Fruit fly (Drosophila melanogaster) whole organism, embryonic: ENCODE data around the gene CG3368.

Experiments used
- Awh ChIP-seq: fragments of 200-800 bp; sonication (Bioruptor generic); IDR thresholded peaks from 2 replicates; pipeline ENCODE4, ENCODE4 v1.3.6; 2022; ENCODE audit warnings: missing biosample characterization, missing genetic modification characterization
- CG10462 ChIP-seq: fragments of 200-800 bp; sonication (Bioruptor generic); optimal IDR thresholded peaks from 2 replicates; lab custom pipeline; 2016; ENCODE audit warnings: missing biosample characterization, missing genetic modification characterization
- CG14860 ChIP-seq: fragments of 200-800 bp; sonication (Bioruptor generic); IDR thresholded peaks from 3 replicates; pipeline ENCODE4 v1.3.6; 2022; ENCODE audit warnings: missing biosample characterization, missing genetic modification characterization; ENCODE audit not compliant: partially characterized antibody
- CG14965 ChIP-seq: fragments of 200-800 bp; sonication (Bioruptor generic); optimal IDR thresholded peaks from 2 replicates; lab custom pipeline; 2016; ENCODE audit warnings: missing biosample characterization, missing genetic modification characterization, borderline replicate concordance
- CG1647 ChIP-seq: fragments of 200-800 bp; sonication (Bioruptor generic); optimal IDR thresholded peaks from 3 replicates; lab custom pipeline; 2016; ENCODE audit warnings: missing biosample characterization, missing genetic modification characterization
- CG16813 ChIP-seq: fragments of 200-800 bp; sonication (Bioruptor generic); IDR thresholded peaks from 3 replicates; pipeline ENCODE4 v1.3.6; 2022; ENCODE audit warnings: missing biosample characterization, missing genetic modification characterization; ENCODE audit not compliant: partially characterized antibody
- CG17612 ChIP-seq: fragments of 200-800 bp; sonication (Bioruptor generic); IDR thresholded peaks from 2 replicates; pipeline ENCODE4 v1.3.6; 2022; ENCODE audit warnings: missing biosample characterization, missing genetic modification characterization
- CG17802 ChIP-seq: fragments of 200-800 bp; sonication (Bioruptor generic); optimal IDR thresholded peaks from 2 replicates; lab custom pipeline; 2018; ENCODE audit warnings: missing biosample characterization, mild to moderate bottlenecking, missing genetic modification characterization, moderate library complexity
- CG1832 ChIP-seq: fragments of 200-800 bp; sonication (Bioruptor generic); optimal IDR thresholded peaks from 2 replicates; lab custom pipeline; 2017; ENCODE audit warnings: missing biosample characterization, mild to moderate bottlenecking, missing genetic modification characterization, inconsistent platforms
- CG2199 ChIP-seq: fragments of 200-800 bp; sonication (Bioruptor generic); IDR thresholded peaks from 3 replicates; pipeline ENCODE4 v1.3.6; 2022; ENCODE audit warnings: missing biosample characterization, missing genetic modification characterization
- CG2202 ChIP-seq: fragments of 200-800 bp; sonication (Bioruptor generic); optimal IDR thresholded peaks from 2 replicates; lab custom pipeline; 2018; ENCODE audit warnings: missing biosample characterization, mild to moderate bottlenecking, missing genetic modification characterization
- CG30020 ChIP-seq: fragments of 200-800 bp; optimal IDR thresholded peaks from 2 replicates; lab custom pipeline; 2019; ENCODE audit warnings: missing biosample characterization, mild to moderate bottlenecking, missing genetic modification characterization, moderate library complexity
- CG32767 ChIP-seq: fragments of 200-800 bp; sonication (Bioruptor generic); IDR thresholded peaks from 2 replicates; pipeline ENCODE4 v1.3.6; 2022; ENCODE audit warnings: missing biosample characterization, missing genetic modification characterization
- CG33213 ChIP-seq: fragments of 200-800 bp; sonication (Bioruptor generic); optimal IDR thresholded peaks from 3 replicates; lab custom pipeline; 2016; ENCODE audit warnings: missing biosample characterization, missing genetic modification characterization
- CG5245 ChIP-seq: fragments of 200-800 bp; sonication (Bioruptor generic); optimal IDR thresholded peaks from 3 replicates; lab custom pipeline; 2016; ENCODE audit warnings: missing biosample characterization, missing genetic modification characterization
- CG7786 ChIP-seq: fragments of 200-800 bp; sonication (Bioruptor generic); optimal IDR thresholded peaks from 2 replicates; lab custom pipeline; 2016; ENCODE audit warnings: missing biosample characterization, missing genetic modification characterization
- D ChIP-seq, 2 experiments: fragments of 200-800 bp in 1 of 2; fragments of >200 bp in 1 of 2; sonication (Bioruptor generic) in 1 of 2; optimal IDR thresholded peaks; 2 replicates in 1 of 2; 3 replicates in 1 of 2; lab custom pipeline; 2017; ENCODE audit warnings: mild to moderate bottlenecking in 1 of 2, missing biosample characterization in 1 of 2, missing genetic modification characterization in 1 of 2, missing genetic modification reagents in 1 of 2
- D19B ChIP-seq: fragments of 200-800 bp; sonication (Bioruptor generic); optimal IDR thresholded peaks from 2 replicates; lab custom pipeline; 2017; ENCODE audit warnings: missing biosample characterization, mild to moderate bottlenecking, missing genetic modification characterization
- Deaf1 ChIP-seq: fragments of 200-800 bp; optimal IDR thresholded peaks from 3 replicates; lab custom pipeline; 2019; ENCODE audit warnings: missing biosample characterization, mild to moderate bottlenecking, missing genetic modification characterization, moderate library complexity
- Dfd ChIP-seq, 2 experiments: fragments of >200 bp; optimal IDR thresholded peaks; 2 replicates each; lab custom pipeline; 2017; ENCODE audit warnings: missing biosample characterization in 2 of 2, missing genetic modification characterization in 2 of 2
- GATAe ChIP-seq: fragments of 200-800 bp; sonication (Bioruptor generic); conservative IDR thresholded peaks from 2 replicates; pipeline ENCODE4 v1.3.6; 2022; ENCODE audit warnings: missing biosample characterization, missing genetic modification characterization
- HLHmδ ChIP-seq: fragments of 200-800 bp; sonication (Bioruptor generic); optimal IDR thresholded peaks from 2 replicates; lab custom pipeline; 2018; ENCODE audit warnings: missing biosample characterization, mild to moderate bottlenecking, missing genetic modification characterization, moderate library complexity
- Hand ChIP-seq: fragments of 200-800 bp; sonication (Bioruptor generic); optimal IDR thresholded peaks from 2 replicates; lab custom pipeline; 2017; ENCODE audit warnings: mild to moderate bottlenecking, missing biosample characterization, missing genetic modification reagents, missing genetic modification characterization
- Hr3 ChIP-seq: fragments of 200-800 bp; sonication (Bioruptor generic); optimal IDR thresholded peaks from 3 replicates; lab custom pipeline; 2016; ENCODE audit warnings: missing biosample characterization, missing genetic modification characterization
- Sox102F ChIP-seq: fragments of 200-800 bp; sonication (Bioruptor generic); optimal IDR thresholded peaks from 2 replicates; lab custom pipeline; 2018; ENCODE audit warnings: missing biosample characterization, mild to moderate bottlenecking, missing genetic modification characterization, moderate library complexity
- Spps ChIP-seq: fragments of 200-800 bp; sonication (Bioruptor generic); optimal IDR thresholded peaks from 2 replicates; lab custom pipeline; 2018; ENCODE audit warnings: missing biosample characterization, mild to moderate bottlenecking, missing genetic modification characterization
- Sry-β ChIP-seq: fragments of 200-800 bp; sonication (Bioruptor generic); optimal IDR thresholded peaks from 2 replicates; lab custom pipeline; 2018; ENCODE audit warnings: missing biosample characterization, mild to moderate bottlenecking, missing genetic modification characterization, moderate library complexity
- Stat92E ChIP-seq, 3 experiments: fragments of >200 bp in 2 of 3; fragments of 200-800 bp in 1 of 3; sonication (Bioruptor generic) in 1 of 3; optimal IDR thresholded peaks; 2 replicates each; lab custom pipeline; 2017 to 2019; ENCODE audit warnings: missing biosample characterization in 3 of 3, missing genetic modification characterization in 3 of 3, mild to moderate bottlenecking in 1 of 3, moderate library complexity in 1 of 3
- amos ChIP-seq: fragments of 200-800 bp; sonication (Bioruptor generic); IDR thresholded peaks from 2 replicates; pipeline ENCODE4 v1.3.6; 2022; ENCODE audit warnings: missing biosample characterization, missing genetic modification characterization; ENCODE audit not compliant: partially characterized antibody
- ase ChIP-seq: fragments of 200-800 bp; sonication (Bioruptor generic); IDR thresholded peaks from 3 replicates; pipeline ENCODE4 v1.3.6; 2022; ENCODE audit warnings: missing biosample characterization, missing genetic modification characterization
- bab2 ChIP-seq: fragments of 200-800 bp; sonication (Bioruptor generic); optimal IDR thresholded peaks from 2 replicates; lab custom pipeline; 2016; ENCODE audit warnings: missing biosample characterization, missing genetic modification characterization
- bcd ChIP-seq: fragments of 200-800 bp; sonication (Bioruptor generic); optimal IDR thresholded peaks from 2 replicates; lab custom pipeline; 2017; ENCODE audit warnings: missing biosample characterization, mild to moderate bottlenecking, missing genetic modification characterization
- btn ChIP-seq: fragments of 200-800 bp; sonication (Bioruptor generic); optimal IDR thresholded peaks from 2 replicates; lab custom pipeline; 2016; ENCODE audit warnings: missing biosample characterization, missing genetic modification characterization
- chm ChIP-seq: fragments of 200-800 bp; sonication (Bioruptor generic); IDR thresholded peaks from 2 replicates; pipeline ENCODE4 v1.3.6; 2022; ENCODE audit warnings: missing biosample characterization, missing genetic modification characterization
- danr ChIP-seq: fragments of 200-800 bp; sonication (Bioruptor generic); IDR thresholded peaks from 2 replicates; pipeline ENCODE4 v1.3.6; 2022; ENCODE audit warnings: missing biosample characterization, missing genetic modification characterization
- esg ChIP-seq: fragments of 200-800 bp; sonication (Bioruptor generic); conservative IDR thresholded peaks from 2 replicates; pipeline ENCODE4 v1.3.6; 2022; ENCODE audit warnings: missing biosample characterization, missing genetic modification characterization
- fd64A ChIP-seq: fragments of 200-800 bp; sonication (Bioruptor generic); optimal IDR thresholded peaks from 3 replicates; lab custom pipeline; 2018; ENCODE audit warnings: missing biosample characterization, mild to moderate bottlenecking, missing genetic modification characterization
- hb ChIP-seq: fragments of 200-800 bp; sonication (Bioruptor generic); IDR thresholded peaks from 3 replicates; pipeline ENCODE4 v1.3.6; 2022; ENCODE audit warnings: missing biosample characterization, missing genetic modification characterization; ENCODE audit not compliant: partially characterized antibody
- lbe ChIP-seq: fragments of 200-800 bp; sonication (Bioruptor generic); optimal IDR thresholded peaks from 2 replicates; lab custom pipeline; 2016; ENCODE audit warnings: missing biosample characterization, mild to moderate bottlenecking, missing genetic modification characterization
- luna ChIP-seq: fragments of 200-800 bp; sonication (Bioruptor generic); optimal IDR thresholded peaks from 2 replicates; lab custom pipeline; 2016; ENCODE audit warnings: missing biosample characterization, missing genetic modification characterization
- otp ChIP-seq: fragments of 200-800 bp; sonication (Bioruptor generic); IDR thresholded peaks from 3 replicates; pipeline ENCODE4, ENCODE4 v1.3.6; 2022; ENCODE audit warnings: missing biosample characterization, missing genetic modification characterization
- pho ChIP-seq: fragments of 200-800 bp; sonication (Bioruptor generic); optimal IDR thresholded peaks from 2 replicates; lab custom pipeline; 2016; ENCODE audit warnings: missing biosample characterization, missing genetic modification characterization
- pita ChIP-seq: fragments of 200-800 bp; sonication (Bioruptor generic); optimal IDR thresholded peaks from 2 replicates; lab custom pipeline; 2017; ENCODE audit warnings: missing biosample characterization, mild to moderate bottlenecking, missing genetic modification characterization
- pum ChIP-seq: fragments of 200-800 bp; sonication (Bioruptor generic); optimal IDR thresholded peaks from 2 replicates; lab custom pipeline; 2016; ENCODE audit warnings: missing biosample characterization, missing genetic modification characterization
- ranshi ChIP-seq: fragments of 200-800 bp; sonication (Bioruptor generic); IDR thresholded peaks from 2 replicates; pipeline ENCODE4 v1.3.6; 2022; ENCODE audit warnings: missing biosample characterization, missing genetic modification characterization
- run ChIP-seq: fragments of 200-800 bp; sonication (Bioruptor generic); optimal IDR thresholded peaks from 3 replicates; lab custom pipeline; 2018; ENCODE audit warnings: missing biosample characterization, mild to moderate bottlenecking, missing genetic modification characterization
- seq ChIP-seq: fragments of 200-800 bp; sonication (Bioruptor generic); IDR thresholded peaks from 2 replicates; pipeline ENCODE4 v1.3.6; 2022; ENCODE audit warnings: missing biosample characterization, missing genetic modification characterization
- unpg ChIP-seq: fragments of 200-800 bp; sonication (Bioruptor generic); optimal IDR thresholded peaks from 3 replicates; lab custom pipeline; 2018; ENCODE audit warnings: missing biosample characterization, mild to moderate bottlenecking, missing genetic modification characterization, moderate library complexity

The CG3368 gene

DNA sequence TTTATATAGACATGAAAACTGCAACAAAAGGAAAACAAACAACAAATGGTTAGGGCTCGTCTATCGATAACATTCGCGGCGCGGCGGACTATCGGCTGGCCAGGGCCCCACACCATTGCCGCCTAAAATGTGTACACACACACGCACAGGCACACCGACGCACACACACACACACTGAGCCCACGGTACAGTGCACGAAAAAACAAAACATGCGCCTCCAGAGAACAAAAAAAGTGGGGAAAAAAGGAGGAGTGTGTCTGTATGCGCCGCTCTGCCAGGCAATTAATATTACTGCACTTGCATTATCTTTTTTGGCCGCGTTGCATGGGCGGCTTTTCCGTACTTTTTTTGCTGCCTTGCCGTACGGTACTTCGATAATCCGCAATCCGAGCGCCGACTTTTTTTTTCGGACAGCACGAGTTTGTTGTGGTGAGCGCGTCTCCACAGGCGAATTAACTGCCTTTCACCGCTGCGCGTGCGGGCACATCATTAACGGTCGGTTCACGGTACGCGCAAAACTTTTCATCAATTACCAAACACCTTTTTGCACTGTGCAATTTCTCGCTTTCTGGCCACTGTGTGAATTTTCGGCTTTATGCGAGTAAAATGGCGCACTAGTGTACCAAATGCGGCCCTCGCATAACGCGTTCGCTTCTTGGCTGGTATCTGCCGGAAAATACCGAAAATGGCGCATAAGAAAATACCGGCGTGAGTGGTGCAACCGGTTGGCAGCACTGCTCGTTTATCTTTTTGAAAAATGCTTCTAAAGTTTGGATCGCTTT lies 20.0 kb upstream of the CG3368 start, which contains the start of gene woc (continued):
- peak; percentile 54; the same call in 1 of the 2 replicates for TF ChIP-seq seq (GFP tag; lab: Robert Waterston, UW)
- peak; percentile 61 for TF ChIP-seq pho (GFP tag; lab: Kevin White, UChicago)
- peak; percentile 34; the same call in 1 of the 2 replicates for TF ChIP-seq esg
- no peak for TF ChIP-seq CG14965 (GFP tag; lab: Kevin White, UChicago)
- no peak for TF ChIP-seq CG5245 (GFP tag; lab: Kevin White, UChicago)
- TF ChIP-seq CG30020 (tag; lab: Kevin White, UChicago), result no peak
- TF ChIP-seq bab2 (GFP tag; lab: Kevin White, UChicago), result peak; percentile 46
- TF ChIP-seq CG1647 (GFP tag; lab: Kevin White, UChicago), result no peak
- TF ChIP-seq D19B (GFP tag; lab: Kevin White, UChicago), result no peak
- no peak for TF ChIP-seq Deaf1 (tag; lab: Kevin White, UChicago)
- TF ChIP-seq Sry-β, result no peak
- TF ChIP-seq hb (GFP tag; lab: Robert Waterston, UW), result peak; percentile 82
- no peak for TF ChIP-seq btn (GFP tag; lab: Kevin White, UChicago)
- no peak for TF ChIP-seq Hand (GFP tag; lab: Kevin White, UChicago)
- peak; percentile 78 for TF ChIP-seq CG32767 (GFP tag; lab: Robert Waterston, UW)
- peak; percentile 63; the same call in 1 of the 2 replicates for TF ChIP-seq chm (GFP tag; lab: Robert Waterston, UW)
- no peak for TF ChIP-seq Awh
- peak; percentile 54; the same call in 1 of the 3 replicates for TF ChIP-seq ase (GFP tag; lab: Robert Waterston, UW)
- TF ChIP-seq CG17612 (GFP tag; lab: Robert Waterston, UW), result no peak
- TF ChIP-seq lbe, result no peak
- peak; percentile 85 for TF ChIP-seq amos (GFP tag; lab: Robert Waterston, UW)
- no peak for TF ChIP-seq run
- peak; percentile 6 for TF ChIP-seq CG10462 (GFP tag; lab: Kevin White, UChicago)
- peak; percentile 38 for TF ChIP-seq Hr3 (GFP tag; lab: Kevin White, UChicago)
- TF ChIP-seq fd64A, result no peak
- TF ChIP-seq CG7786, result peak; percentile 65
- TF ChIP-seq CG14860 (GFP tag; lab: Robert Waterston, UW), result peak; percentile 74
- no peak for TF ChIP-seq CG2202
- TF ChIP-seq danr (GFP tag; lab: Robert Waterston, UW), result peak; percentile 60; the same call in 1 of the 2 replicates
- TF ChIP-seq CG16813 (GFP tag; lab: Robert Waterston, UW), result peak; percentile 71
- TF ChIP-seq unpg (GFP tag; lab: Kevin White, UChicago), result no peak
- peak; percentile 14 for TF ChIP-seq HLHmδ (GFP tag; lab: Kevin White, UChicago)
- peak; percentile 39 for TF ChIP-seq pum (GFP tag; lab: Kevin White, UChicago)
- TF ChIP-seq pita (GFP tag; lab: Kevin White, UChicago), result no peak
- no peak for TF ChIP-seq CG17802 (tag; lab: Kevin White, UChicago)
- TF ChIP-seq CG33213 (GFP tag; lab: Kevin White, UChicago), result peak; percentile 10
- TF ChIP-seq D (optimal IDR thresholded peaks at IDR 0.05; lab: Kevin White, UChicago), result peak; percentile 91
- no peak for TF ChIP-seq D (GFP tag; optimal IDR thresholded peaks at IDR 0.05; lab: Kevin White, UChicago)
- no peak for TF ChIP-seq CG1832 (GFP tag; lab: Kevin White, UChicago)
- no peak for TF ChIP-seq Sox102F (GFP tag; lab: Kevin White, UChicago)
- no peak for TF ChIP-seq CG2199 (GFP tag; lab: Robert Waterston, UW)
- TF ChIP-seq luna (GFP tag; lab: Kevin White, UChicago), result no peak
- TF ChIP-seq Dfd (GFP tag; optimal IDR thresholded peaks at IDR 0.05; lab: Kevin White, UChicago), result no peak
- TF ChIP-seq Stat92E (GFP tag; optimal IDR thresholded peaks at IDR 0.05; lab: Kevin White, UChicago), result peak in 1 of 3 experiments; percentile 22
- TF ChIP-seq Spps (tag; lab: Kevin White, UChicago), result no peak
- TF ChIP-seq bcd (GFP tag; lab: Kevin White, UChicago), result peak; percentile 54
- TF ChIP-seq otp (GFP tag; lab: Robert Waterston, UW), result no peak; the same call in 2 of the 3 replicates
- no peak for TF ChIP-seq GATAe (GFP tag; lab: Robert Waterston, UW)
- TF ChIP-seq ranshi (GFP tag; lab: Robert Waterston, UW), result no peak; the same call in 1 of the 2 replicates
